Worm (Caenorhabditis elegans) whole organism, early embryonic: ENCODE measurements around the gene dop-6.

Experiments used
- B0310.2 ChIP-seq: sonication (generic microtip); optimal IDR thresholded peaks from 2 replicates; lab custom pipeline; 2016; ENCODE audit warnings: mild to moderate bottlenecking, missing genetic modification characterization, missing compliant biosample characterization
- F13C5.2 ChIP-seq: sonication (generic microtip); optimal IDR thresholded peaks from 2 replicates; lab custom pipeline; 2017; ENCODE audit warnings: mild to moderate bottlenecking, missing genetic modification characterization, inconsistent platforms, missing compliant biosample characterization
- aly-1 ChIP-seq: sonication (generic microtip); optimal IDR thresholded peaks from 2 replicates; lab custom pipeline; 2016; ENCODE audit warnings: missing genetic modification characterization, missing compliant biosample characterization
- ama-1 ChIP-seq: fragments of 150-350 bp; optimal IDR thresholded peaks from 2 replicates; lab custom pipeline; 2014
- ceh-36 ChIP-seq: sonication (generic microtip); optimal IDR thresholded peaks from 2 replicates; lab custom pipeline; 2016; ENCODE audit warnings: missing genetic modification characterization, inconsistent platforms, missing compliant biosample characterization
- flt-1 ChIP-seq: fragments of 200-800 bp; sonication (Bioruptor generic); IDR thresholded peaks from 2 replicates; pipeline ENCODE4 v1.3.6; 2022; ENCODE audit warnings: missing genetic modification characterization, missing compliant biosample characterization
- hmbx-1 ChIP-seq: sonication (generic microtip); optimal IDR thresholded peaks from 2 replicates; lab custom pipeline; 2016; ENCODE audit warnings: mild to moderate bottlenecking, missing genetic modification characterization, missing compliant biosample characterization
- hmg-4 ChIP-seq: fragments of 200-800 bp; sonication (Bioruptor generic); optimal IDR thresholded peaks from 2 replicates; lab custom pipeline; 2018; ENCODE audit warnings: mild to moderate bottlenecking, missing genetic modification characterization, missing compliant biosample characterization
- hnd-1 ChIP-seq: sonication (generic microtip); optimal IDR thresholded peaks from 2 replicates; lab custom pipeline; 2016; ENCODE audit warnings: missing genetic modification characterization, missing compliant biosample characterization
- scrt-1 ChIP-seq: fragments of 200-800 bp; sonication (Bioruptor generic); IDR thresholded peaks from 2 replicates; pipeline ENCODE4 v1.3.6; 2022; ENCODE audit warnings: missing genetic modification characterization, missing compliant biosample characterization
- sea-1 ChIP-seq: fragments of 200-800 bp; sonication (Bioruptor generic); conservative IDR thresholded peaks from 2 replicates; pipeline ENCODE4 v1.3.6; 2022; ENCODE audit warnings: missing genetic modification characterization, missing compliant biosample characterization
- tbx-11 ChIP-seq: fragments of 200-800 bp; sonication (Bioruptor generic); IDR thresholded peaks from 2 replicates; pipeline ENCODE4 v1.3.6; 2022; ENCODE audit warnings: missing genetic modification characterization, missing compliant biosample characterization
- tbx-37 ChIP-seq: fragments of 200-800 bp; sonication (Bioruptor generic); conservative IDR thresholded peaks from 2 replicates; pipeline ENCODE4 v1.3.6; 2022; ENCODE audit warnings: missing genetic modification reagents, missing genetic modification characterization, missing compliant biosample characterization
- tra-4 ChIP-seq: sonication (generic microtip); optimal IDR thresholded peaks from 2 replicates; lab custom pipeline; 2017; ENCODE audit warnings: missing genetic modification characterization, missing compliant biosample characterization

DNA sequence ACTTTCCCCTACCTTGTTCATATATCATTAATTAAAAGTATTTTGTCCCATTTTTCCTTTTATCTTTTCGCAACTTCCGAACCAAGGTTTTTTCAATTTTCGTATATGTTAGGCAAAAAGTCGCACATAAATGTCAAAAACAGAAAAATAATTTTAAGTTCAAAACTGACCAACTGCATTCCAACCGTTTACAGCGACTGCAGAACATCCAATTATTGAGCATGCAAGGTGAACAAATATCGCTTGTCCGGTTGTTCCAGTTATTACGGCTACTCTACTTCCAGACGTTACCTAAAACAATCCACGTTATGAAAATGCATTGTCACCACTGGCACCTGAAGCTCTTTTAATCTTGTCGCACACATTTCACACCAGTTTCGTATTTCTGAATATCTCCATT, 47.0 kb upstream of the dop-6 start, which contains the start of gene C52B9.10:
- no peak for TF ChIP-seq aly-1 (tag; lab: Kevin White, UChicago)
- TF ChIP-seq ama-1 (lab: Kevin White, UChicago), result no peak
- TF ChIP-seq hnd-1, result no peak
- no peak for TF ChIP-seq B0310.2
- no peak for TF ChIP-seq ceh-36 (tag; lab: Kevin White, UChicago)
- TF ChIP-seq hmbx-1 (tag; lab: Kevin White, UChicago), result no peak
- TF ChIP-seq tra-4 (tag; lab: Kevin White, UChicago), result no peak
- TF ChIP-seq tbx-37 (GFP tag; lab: Robert Waterston, UW), result no peak
- TF ChIP-seq tbx-11 (GFP tag; lab: Robert Waterston, UW), result no peak
- no peak for TF ChIP-seq hmg-4 (GFP tag; lab: Kevin White, UChicago)
- TF ChIP-seq F13C5.2 (tag; lab: Kevin White, UChicago), result no peak
- no peak for TF ChIP-seq sea-1 (GFP tag; lab: Robert Waterston, UW)
- no peak for TF ChIP-seq scrt-1
- no peak for TF ChIP-seq flt-1
